Fruit fly (Drosophila melanogaster): Measurements from ENCODE around the gene Alg7.

DNA sequence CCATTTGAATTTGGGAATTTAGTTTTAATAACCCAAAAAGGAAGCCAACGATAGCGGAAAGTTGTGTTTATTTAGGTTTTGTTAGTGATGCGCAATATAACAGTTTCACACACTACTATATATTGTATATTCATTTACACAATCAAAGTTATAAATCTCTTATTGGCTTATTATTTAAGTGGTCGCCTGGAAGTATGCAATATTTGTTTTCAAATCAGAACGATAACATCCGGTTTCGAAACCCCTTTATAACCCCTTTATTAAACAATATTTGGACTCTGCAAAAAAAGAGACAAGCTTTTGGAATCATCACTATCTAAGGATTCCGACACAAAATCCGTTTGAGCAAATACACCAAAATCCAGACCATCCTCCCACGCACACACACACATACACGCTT lies 21.1 kb upstream of the Alg7 start:
- TF ChIP-seq Sin3A (optimal IDR thresholded peaks at IDR 0.05) (no peak), insv (optimal IDR thresholded peaks at IDR 0.05) (no peak), ttk (optimal IDR thresholded peaks at IDR 0.05) (no peak)
